Fruit fly (Drosophila melanogaster) whole organism, embryonic: ENCODE measurements around the gene spn-B.

Source experiments
- Asciz ChIP-seq: fragments of 200-800 bp; sonication (Bioruptor generic); optimal IDR thresholded peaks from 2 replicates; lab custom pipeline; 2017; ENCODE audit warnings: missing biosample characterization, mild to moderate bottlenecking, missing genetic modification characterization, missing genetic modification reagents
- C15 ChIP-seq: fragments of 200-800 bp; sonication (Bioruptor generic); IDR thresholded peaks from 3 replicates; pipeline ENCODE4 v1.3.6; 2022; ENCODE audit warnings: missing biosample characterization, missing genetic modification characterization
- CG10654 ChIP-seq: fragments of 200-800 bp; sonication (Bioruptor generic); optimal IDR thresholded peaks from 2 replicates; lab custom pipeline; 2016; ENCODE audit warnings: missing biosample characterization, missing genetic modification characterization
- CG12236 ChIP-seq: fragments of 200-800 bp; sonication (Bioruptor generic); optimal IDR thresholded peaks from 2 replicates; lab custom pipeline; 2016; ENCODE audit warnings: missing biosample characterization, missing genetic modification characterization
- CG1233 ChIP-seq: fragments of 200-800 bp; sonication (Bioruptor generic); optimal IDR thresholded peaks from 4 replicates; lab custom pipeline; 2018; ENCODE audit warnings: missing biosample characterization, mild to moderate bottlenecking, missing genetic modification characterization
- CG12744 ChIP-seq: fragments of 200-800 bp; sonication (Bioruptor generic); optimal IDR thresholded peaks from 2 replicates; lab custom pipeline; 2016; ENCODE audit warnings: missing biosample characterization, missing genetic modification characterization
- CG14710 ChIP-seq: fragments of 200-800 bp; sonication (Bioruptor generic); optimal IDR thresholded peaks from 3 replicates; lab custom pipeline; 2019; ENCODE audit warnings: missing biosample characterization, mild to moderate bottlenecking, missing genetic modification characterization, moderate library complexity
- CG14965 ChIP-seq: fragments of 200-800 bp; sonication (Bioruptor generic); optimal IDR thresholded peaks from 2 replicates; lab custom pipeline; 2016; ENCODE audit warnings: missing biosample characterization, missing genetic modification characterization, borderline replicate concordance
- CG15514 ChIP-seq: fragments of 200-800 bp; sonication (Bioruptor generic); optimal IDR thresholded peaks from 3 replicates; lab custom pipeline; 2017; ENCODE audit warnings: missing biosample characterization, missing genetic modification characterization, mild to moderate bottlenecking, moderate library complexity, missing genetic modification reagents
- CG17385 ChIP-seq: fragments of 200-800 bp; sonication (Bioruptor generic); optimal IDR thresholded peaks from 3 replicates; lab custom pipeline; 2018; ENCODE audit warnings: missing biosample characterization, mild to moderate bottlenecking, missing genetic modification characterization
- CG2120 ChIP-seq: fragments of 200-800 bp; sonication (Bioruptor generic); optimal IDR thresholded peaks from 3 replicates; lab custom pipeline; 2016; ENCODE audit warnings: missing biosample characterization, missing genetic modification characterization
- CG31365 ChIP-seq: fragments of 200-800 bp; sonication (Bioruptor generic); optimal IDR thresholded peaks from 2 replicates; lab custom pipeline; 2018; ENCODE audit warnings: missing biosample characterization, mild to moderate bottlenecking, missing genetic modification characterization
- CG33213 ChIP-seq: fragments of 200-800 bp; sonication (Bioruptor generic); optimal IDR thresholded peaks from 3 replicates; lab custom pipeline; 2016; ENCODE audit warnings: missing biosample characterization, missing genetic modification characterization
- CG3726 ChIP-seq: fragments of 200-800 bp; sonication (Bioruptor generic); IDR thresholded peaks from 3 replicates; pipeline ENCODE4, ENCODE4 v1.3.6; 2022; ENCODE audit warnings: missing biosample characterization, missing genetic modification characterization
- CG3847 ChIP-seq: fragments of 200-800 bp; sonication (Bioruptor generic); IDR thresholded peaks from 2 replicates; pipeline ENCODE4 v1.3.6; 2022; ENCODE audit warnings: missing biosample characterization, missing genetic modification characterization
- CG43689 ChIP-seq: fragments of 200-800 bp; sonication (Bioruptor generic); IDR thresholded peaks from 2 replicates; pipeline ENCODE4 v1.3.6; 2022; ENCODE audit warnings: missing biosample characterization, missing genetic modification characterization
- CG4730 ChIP-seq: fragments of 200-800 bp; sonication (Bioruptor generic); IDR thresholded peaks from 2 replicates; pipeline ENCODE4 v1.3.6; 2022; ENCODE audit warnings: missing biosample characterization, missing genetic modification characterization
- CG7839 ChIP-seq: fragments of 200-800 bp; sonication (Bioruptor generic); optimal IDR thresholded peaks from 3 replicates; lab custom pipeline; 2018; ENCODE audit warnings: missing biosample characterization, mild to moderate bottlenecking, missing genetic modification characterization, moderate library complexity
- CG7928 ChIP-seq: fragments of 200-800 bp; sonication (Bioruptor generic); optimal IDR thresholded peaks from 2 replicates; lab custom pipeline; 2017; ENCODE audit warnings: missing biosample characterization, mild to moderate bottlenecking, missing genetic modification characterization
- CG9437 ChIP-seq: fragments of 200-800 bp; sonication (Bioruptor generic); optimal IDR thresholded peaks from 2 replicates; lab custom pipeline; 2018; ENCODE audit warnings: missing biosample characterization, mild to moderate bottlenecking, missing genetic modification characterization
- Camta ChIP-seq: fragments of 200-800 bp; sonication (Bioruptor generic); optimal IDR thresholded peaks from 2 replicates; lab custom pipeline; 2016; ENCODE audit warnings: missing biosample characterization, missing genetic modification characterization
- Dad ChIP-seq: fragments of 200-800 bp; sonication (Bioruptor generic); optimal IDR thresholded peaks from 3 replicates; lab custom pipeline; 2016; ENCODE audit warnings: missing biosample characterization, missing genetic modification characterization
- ERR ChIP-seq: fragments of 200-800 bp; sonication (Bioruptor generic); optimal IDR thresholded peaks from 2 replicates; lab custom pipeline; 2016; ENCODE audit warnings: missing biosample characterization, missing genetic modification characterization
- Fer2 ChIP-seq: fragments of 200-800 bp; sonication (Bioruptor generic); optimal IDR thresholded peaks from 2 replicates; lab custom pipeline; 2018; ENCODE audit warnings: missing biosample characterization, mild to moderate bottlenecking, missing genetic modification characterization, moderate library complexity
- HmgD ChIP-seq: fragments of 200-800 bp; sonication (Bioruptor generic); optimal IDR thresholded peaks from 3 replicates; lab custom pipeline; 2016; ENCODE audit warnings: missing biosample characterization, missing genetic modification characterization
- Hr51 ChIP-seq, 2 experiments: fragments of 200-800 bp; sonication (Bioruptor generic); optimal IDR thresholded peaks; 2 replicates in 1 of 2; 3 replicates in 1 of 2; lab custom pipeline; 2016 to 2018; ENCODE audit warnings: missing biosample characterization in 2 of 2, missing genetic modification characterization in 2 of 2, mild to moderate bottlenecking in 1 of 2, moderate library complexity in 1 of 2
- MTF-1 ChIP-seq: fragments of 200-800 bp; sonication (Bioruptor generic); optimal IDR thresholded peaks from 2 replicates; lab custom pipeline; 2018; ENCODE audit warnings: missing biosample characterization, mild to moderate bottlenecking, missing genetic modification characterization, borderline replicate concordance
- Nf-YB ChIP-seq: fragments of 200-800 bp; sonication (Bioruptor generic); optimal IDR thresholded peaks from 3 replicates; lab custom pipeline; 2019; ENCODE audit warnings: missing biosample characterization, mild to moderate bottlenecking, missing genetic modification characterization, moderate library complexity
- Ssrp ChIP-seq: fragments of 200-800 bp; sonication (Bioruptor generic); optimal IDR thresholded peaks from 2 replicates; lab custom pipeline; 2018; ENCODE audit warnings: missing biosample characterization, mild to moderate bottlenecking, missing genetic modification characterization, moderate library complexity
- Taf1 ChIP-seq: fragments of 200-800 bp; sonication (Bioruptor generic); IDR thresholded peaks from 2 replicates; pipeline ENCODE4 v1.3.6; 2022; ENCODE audit warnings: missing biosample characterization, missing genetic modification characterization
- Xrp1 ChIP-seq: fragments of 200-800 bp; sonication (Bioruptor generic); IDR thresholded peaks from 2 replicates; pipeline ENCODE4 v1.3.6; 2022; ENCODE audit warnings: missing biosample characterization, missing genetic modification characterization
- ab ChIP-seq: fragments of 200-800 bp; sonication (Bioruptor generic); optimal IDR thresholded peaks from 2 replicates; lab custom pipeline; 2016; ENCODE audit warnings: missing biosample characterization, missing genetic modification characterization
- ac ChIP-seq: fragments of 200-800 bp; sonication (Bioruptor generic); optimal IDR thresholded peaks from 3 replicates; lab custom pipeline; 2017; ENCODE audit warnings: missing biosample characterization, mild to moderate bottlenecking, missing genetic modification characterization
- al ChIP-seq: fragments of 200-800 bp; sonication (Bioruptor generic); IDR thresholded peaks from 2 replicates; pipeline ENCODE4 v1.3.6; 2022; ENCODE audit warnings: missing biosample characterization, missing genetic modification characterization
- ato ChIP-seq: fragments of 200-800 bp; sonication (Bioruptor generic); IDR thresholded peaks from 2 replicates; pipeline ENCODE4 v1.3.6; 2022; ENCODE audit warnings: missing biosample characterization, missing genetic modification characterization; ENCODE audit not compliant: partially characterized antibody
- cg ChIP-seq: fragments of 200-800 bp; sonication (Bioruptor generic); optimal IDR thresholded peaks from 3 replicates; lab custom pipeline; 2019; ENCODE audit warnings: missing biosample characterization, mild to moderate bottlenecking, missing genetic modification characterization, moderate library complexity
- dpn ChIP-seq, 2 experiments: fragments of 200-800 bp; sonication (Bioruptor generic); optimal IDR thresholded peaks; 3 replicates each; lab custom pipeline; 2016; ENCODE audit warnings: missing biosample characterization in 2 of 2, missing genetic modification characterization in 2 of 2
- jumu ChIP-seq: fragments of 200-800 bp; sonication (Bioruptor generic); optimal IDR thresholded peaks from 3 replicates; lab custom pipeline; 2016; ENCODE audit warnings: missing biosample characterization, missing genetic modification characterization
- lbe ChIP-seq: fragments of 200-800 bp; sonication (Bioruptor generic); optimal IDR thresholded peaks from 2 replicates; lab custom pipeline; 2016; ENCODE audit warnings: missing biosample characterization, mild to moderate bottlenecking, missing genetic modification characterization
- nerfin-2 ChIP-seq: fragments of 200-800 bp; sonication (Bioruptor generic); IDR thresholded peaks from 2 replicates; pipeline ENCODE4 v1.3.6; 2022; ENCODE audit warnings: missing biosample characterization, missing genetic modification characterization; ENCODE audit not compliant: partially characterized antibody
- pros ChIP-seq: fragments of 200-800 bp; sonication (Bioruptor generic); optimal IDR thresholded peaks from 3 replicates; lab custom pipeline; 2019; ENCODE audit warnings: missing biosample characterization, mild to moderate bottlenecking, missing genetic modification characterization, moderate library complexity
- pzg ChIP-seq: fragments of 200-800 bp; sonication (Bioruptor generic); optimal IDR thresholded peaks from 3 replicates; lab custom pipeline; 2018; ENCODE audit warnings: missing biosample characterization, mild to moderate bottlenecking, missing genetic modification characterization, moderate library complexity
- scrt ChIP-seq: fragments of 200-800 bp; sonication (Bioruptor generic); optimal IDR thresholded peaks from 2 replicates; lab custom pipeline; 2018; ENCODE audit warnings: missing biosample characterization, mild to moderate bottlenecking, missing genetic modification characterization, moderate library complexity
- seq ChIP-seq: fragments of 200-800 bp; sonication (Bioruptor generic); IDR thresholded peaks from 2 replicates; pipeline ENCODE4 v1.3.6; 2022; ENCODE audit warnings: missing biosample characterization, missing genetic modification characterization
- sim ChIP-seq: fragments of 200-800 bp; sonication (Bioruptor generic); IDR thresholded peaks from 2 replicates; pipeline ENCODE4 v1.3.6; 2022; ENCODE audit warnings: missing biosample characterization, missing genetic modification characterization
- unpg ChIP-seq: fragments of 200-800 bp; sonication (Bioruptor generic); optimal IDR thresholded peaks from 3 replicates; lab custom pipeline; 2018; ENCODE audit warnings: missing biosample characterization, mild to moderate bottlenecking, missing genetic modification characterization, moderate library complexity
- zen2 ChIP-seq: fragments of 200-800 bp; sonication (Bioruptor generic); IDR thresholded peaks from 3 replicates; pipeline ENCODE4 v1.3.6; 2022; ENCODE audit warnings: missing biosample characterization, missing genetic modification characterization; ENCODE audit not compliant: partially characterized antibody
- zf30C ChIP-seq: fragments of 200-800 bp; sonication (Bioruptor generic); optimal IDR thresholded peaks from 3 replicates; lab custom pipeline; 2018; ENCODE audit warnings: missing biosample characterization, mild to moderate bottlenecking, missing genetic modification characterization

spn-B gene

dm6 chr3R:14326250-14327112, 1.4 kb upstream of the spn-B start, which contains the start of the genes Afti and ATPsynE (continued):
- 0 out of 2 replicates have a peak, but pooled peaks have one; percentile 28 for TF ChIP-seq nerfin-2 (GFP tag; lab: Robert Waterston, UW)
- no peak for TF ChIP-seq CG12236
- peak; percentile 21 for TF ChIP-seq Dad (GFP tag; lab: Kevin White, UChicago)
- TF ChIP-seq Fer2 = peak; percentile 71
- TF ChIP-seq CG3726 (GFP tag; lab: Robert Waterston, UW) = no peak
- TF ChIP-seq ab (GFP tag; lab: Kevin White, UChicago) = no peak
- peak; percentile 79 for TF ChIP-seq CG2120 (GFP tag; lab: Kevin White, UChicago)
- TF ChIP-seq CG3847 (GFP tag; lab: Robert Waterston, UW) = peak; percentile 83
- TF ChIP-seq sim (GFP tag; lab: Robert Waterston, UW) = no peak
- no peak for TF ChIP-seq CG14965
- TF ChIP-seq CG7928 (GFP tag; lab: Kevin White, UChicago) = peak; percentile 17
- peak; percentile 23 for TF ChIP-seq ERR (GFP tag; lab: Kevin White, UChicago)
- TF ChIP-seq dpn (GFP tag; optimal IDR thresholded peaks at IDR 0.05; lab: Kevin White, UChicago) = peak; percentile 70 to 75
- TF ChIP-seq ato (GFP tag; lab: Robert Waterston, UW) = peak; percentile 48; the same call in 1 of the 2 replicates
- TF ChIP-seq CG14710 = peak; percentile 83
- no peak for TF ChIP-seq pros (GFP tag; lab: Kevin White, UChicago)
- TF ChIP-seq zf30C (GFP tag; lab: Kevin White, UChicago) = no peak
- TF ChIP-seq HmgD (GFP tag; lab: Kevin White, UChicago) = no peak
- TF ChIP-seq MTF-1 (GFP tag; lab: Kevin White, UChicago) = peak; percentile 46
- TF ChIP-seq CG9437 (GFP tag; lab: Kevin White, UChicago) = peak; percentile 46
- TF ChIP-seq Asciz = peak; percentile 51
- TF ChIP-seq jumu = peak; percentile 72
- peak; percentile 65; the same call in 1 of the 2 replicates for TF ChIP-seq Xrp1 (GFP tag; lab: Robert Waterston, UW)
- peak; percentile 64 for TF ChIP-seq CG4730 (GFP tag; lab: Robert Waterston, UW)
- TF ChIP-seq CG1233 (GFP tag; lab: Kevin White, UChicago) = peak; percentile 58
- peak; percentile 99 for TF ChIP-seq cg (GFP tag; lab: Kevin White, UChicago)
- no peak for TF ChIP-seq Camta (GFP tag; lab: Kevin White, UChicago)
- no peak; the same call in 2 of the 3 replicates for TF ChIP-seq zen2 (GFP tag; lab: Robert Waterston, UW)
- TF ChIP-seq seq (GFP tag; lab: Robert Waterston, UW) = no peak; the same call in 1 of the 2 replicates
- peak in 1 of 2 experiments; percentile 22 for TF ChIP-seq Hr51 (GFP tag; optimal IDR thresholded peaks at IDR 0.05; lab: Kevin White, UChicago)
- peak; percentile 29; the same call in 1 of the 2 replicates for TF ChIP-seq CG43689 (GFP tag; lab: Robert Waterston, UW)
- peak; percentile 48 for TF ChIP-seq CG10654 (GFP tag; lab: Kevin White, UChicago)
- TF ChIP-seq CG33213 (GFP tag; lab: Kevin White, UChicago) = peak; percentile 50
- no peak for TF ChIP-seq C15 (GFP tag; lab: Robert Waterston, UW)
- TF ChIP-seq scrt = no peak
- no peak for TF ChIP-seq CG7839 (tag; lab: Kevin White, UChicago)
- TF ChIP-seq Nf-YB = peak; percentile 28
- peak; percentile 52 for TF ChIP-seq CG17385 (GFP tag; lab: Kevin White, UChicago)
- TF ChIP-seq CG15514 (GFP tag; lab: Kevin White, UChicago) = peak; percentile 73
- TF ChIP-seq unpg = no peak
- TF ChIP-seq pzg = peak; percentile 76
- TF ChIP-seq Ssrp (tag; lab: Kevin White, UChicago) = peak; percentile 63
- no peak for TF ChIP-seq CG12744 (GFP tag; lab: Kevin White, UChicago)
- peak; percentile 51 for TF ChIP-seq Taf1 (GFP tag; lab: Robert Waterston, UW)
- no peak for TF ChIP-seq lbe
- no peak for TF ChIP-seq CG31365 (tag; lab: Kevin White, UChicago)
- TF ChIP-seq al = peak; percentile 63
- TF ChIP-seq ac (GFP tag; lab: Kevin White, UChicago) = peak; percentile 30
